Worm (Caenorhabditis elegans) whole organism, L1 larva: ENCODE results near the gene dpy-17.
A peak's percentile ranks its signal among the peaks of the same experiment; 100 is the strongest.

ENCODE experiments used
- C16A3.4 ChIP-seq: fragments of 150-350 bp; optimal IDR thresholded peaks from 2 replicates; lab custom pipeline; 2014; ENCODE audit warnings: missing biosample characterization, missing genetic modification characterization
- aha-1 ChIP-seq: fragments of 150-350 bp; optimal IDR thresholded peaks from 2 replicates; lab custom pipeline; 2014; ENCODE audit warnings: missing biosample characterization, missing genetic modification characterization
- alr-1 ChIP-seq: fragments of 200-800 bp; sonication (Bioruptor generic); optimal IDR thresholded peaks from 2 replicates; lab custom pipeline; 2018; ENCODE audit warnings: borderline replicate concordance, mild to moderate bottlenecking, missing genetic modification characterization, missing compliant biosample characterization
- aly-2 ChIP-seq: fragments of 150-350 bp; optimal IDR thresholded peaks from 2 replicates; lab custom pipeline; 2014; ENCODE audit warnings: missing biosample characterization, missing genetic modification characterization
- ceh-63 ChIP-seq: fragments of 200-800 bp; sonication (Bioruptor generic); optimal IDR thresholded peaks from 2 replicates; lab custom pipeline; 2018; ENCODE audit warnings: mild to moderate bottlenecking, missing genetic modification characterization, missing compliant biosample characterization
- dpl-1 ChIP-seq, 3 experiments: fragments of 150-350 bp in 2 of 3; sonication (generic microtip) in 1 of 3; optimal IDR thresholded peaks; 2 replicates each; lab custom pipeline; 2014 to 2017; ENCODE audit warnings: missing biosample characterization in 3 of 3, missing genetic modification characterization in 3 of 3, missing genetic modification reagents in 3 of 3
- efl-1 ChIP-seq, 4 experiments: fragments of 150-350 bp; optimal IDR thresholded peaks in 3 of 4; peaks in 1 of 4; 1 replicate in 1 of 4; 2 replicates in 3 of 4; lab custom pipeline; 2014; ENCODE audit warnings: missing biosample characterization in 2 of 4, missing genetic modification characterization in 2 of 4, missing genetic modification reagents in 2 of 4
- efl-3 ChIP-seq: fragments of 200-800 bp; sonication (Bioruptor generic); optimal IDR thresholded peaks from 2 replicates; lab custom pipeline; 2018; ENCODE audit warnings: mild to moderate bottlenecking, missing genetic modification characterization, missing compliant biosample characterization
- egl-13 ChIP-seq: sonication (generic microtip); optimal IDR thresholded peaks from 2 replicates; lab custom pipeline; 2016; ENCODE audit warnings: missing genotype, missing genetic modification reagents, missing genetic modification characterization, missing compliant biosample characterization
- egl-27 ChIP-seq, 2 experiments: fragments of 150-350 bp in 1 of 2; sonication (generic microtip); optimal IDR thresholded peaks; 3 replicates each; lab custom pipeline; 2017 to 2018; ENCODE audit warnings: missing biosample characterization in 2 of 2, missing genetic modification characterization in 2 of 2, missing genetic modification reagents in 2 of 2
- elt-2 ChIP-seq: sonication (generic microtip); optimal IDR thresholded peaks from 2 replicates; lab custom pipeline; 2016; ENCODE audit warnings: missing genetic modification characterization, mild to moderate bottlenecking, inconsistent platforms, missing compliant biosample characterization, missing genetic modification reagents
- ets-5 ChIP-seq: fragments of 200-800 bp; sonication (Bioruptor generic); IDR thresholded peaks from 2 replicates; pipeline ENCODE4 v1.3.6; 2022; ENCODE audit warnings: missing genetic modification characterization, missing compliant biosample characterization
- fkh-10 ChIP-seq: sonication (generic microtip); optimal IDR thresholded peaks from 2 replicates; lab custom pipeline; 2017; ENCODE audit warnings: missing biosample characterization, missing genetic modification reagents, missing genetic modification characterization
- fkh-8 ChIP-seq: sonication (generic microtip); optimal IDR thresholded peaks from 2 replicates; lab custom pipeline; 2016; ENCODE audit warnings: mild to moderate bottlenecking, missing genetic modification characterization, missing compliant biosample characterization
- hpl-2 ChIP-seq: fragments of 150-350 bp; optimal IDR thresholded peaks from 2 replicates; lab custom pipeline; 2014; ENCODE audit warnings: missing biosample characterization, missing genetic modification reagents, missing genetic modification characterization
- isw-1 ChIP-seq: fragments of 200-800 bp; sonication (Bioruptor generic); IDR thresholded peaks from 2 replicates; pipeline ENCODE4 v1.3.6; 2022; ENCODE audit warnings: missing genetic modification characterization, missing compliant biosample characterization
- lin-14 ChIP-seq: fragments of 200-800 bp; sonication (Bioruptor generic); optimal IDR thresholded peaks from 2 replicates; lab custom pipeline; 2018; ENCODE audit warnings: mild to moderate bottlenecking, missing genetic modification characterization, moderate library complexity, missing compliant biosample characterization
- lin-35 ChIP-seq, 2 experiments: fragments of 150-350 bp; optimal IDR thresholded peaks; 2 replicates each; lab custom pipeline; 2014; ENCODE audit warnings: missing biosample characterization in 2 of 2, missing genetic modification characterization in 2 of 2, missing genetic modification reagents in 2 of 2
- lir-3 ChIP-seq: sonication (generic microtip); optimal IDR thresholded peaks from 2 replicates; lab custom pipeline; 2016; ENCODE audit warnings: mild to moderate bottlenecking, missing genetic modification characterization, moderate library complexity, missing compliant biosample characterization; ENCODE audit not compliant: poor library complexity
- lsy-2 ChIP-seq, 2 experiments: fragments of 150-350 bp; optimal IDR thresholded peaks; 2 replicates each; lab custom pipeline; 2014; ENCODE audit warnings: missing biosample characterization in 2 of 2, missing genetic modification characterization in 2 of 2
- mdl-1 ChIP-seq, 2 experiments: fragments of 150-350 bp; optimal IDR thresholded peaks; 2 replicates each; lab custom pipeline; 2014 to 2017; ENCODE audit warnings: missing biosample characterization in 2 of 2, missing genetic modification characterization in 2 of 2, inconsistent platforms in 1 of 2
- mef-2 ChIP-seq: fragments of 150-350 bp; optimal IDR thresholded peaks from 2 replicates; lab custom pipeline; 2014; ENCODE audit warnings: missing biosample characterization, missing genetic modification characterization
- nhr-12 ChIP-seq: sonication (generic microtip); optimal IDR thresholded peaks from 2 replicates; lab custom pipeline; 2017; ENCODE audit warnings: missing biosample characterization, missing genetic modification characterization
- nhr-20 ChIP-seq: sonication (generic microtip); optimal IDR thresholded peaks from 2 replicates; lab custom pipeline; 2016; ENCODE audit warnings: mild to moderate bottlenecking, missing genetic modification characterization, missing compliant biosample characterization
- nhr-47 ChIP-seq: sonication (generic microtip); optimal IDR thresholded peaks from 2 replicates; lab custom pipeline; 2016; ENCODE audit warnings: mild to moderate bottlenecking, missing genetic modification characterization, moderate library complexity, missing compliant biosample characterization
- nhr-71 ChIP-seq: sonication (generic microtip); optimal IDR thresholded peaks from 2 replicates; lab custom pipeline; 2016; ENCODE audit warnings: mild to moderate bottlenecking, missing genetic modification characterization, moderate library complexity, missing compliant biosample characterization
- nhr-85 ChIP-seq: sonication (generic microtip); peaks from one replicate; lab custom pipeline; 2016; ENCODE audit warnings: missing genetic modification characterization, inconsistent platforms, missing compliant biosample characterization
- nhr-90 ChIP-seq: sonication (generic microtip); optimal IDR thresholded peaks from 2 replicates; lab custom pipeline; 2016; ENCODE audit warnings: mild to moderate bottlenecking, missing genetic modification characterization, missing compliant biosample characterization; ENCODE audit not compliant: poor library complexity
- rnt-1 ChIP-seq: sonication (generic microtip); optimal IDR thresholded peaks from 2 replicates; lab custom pipeline; 2016; ENCODE audit warnings: mild to moderate bottlenecking, missing genetic modification characterization, moderate library complexity, missing compliant biosample characterization
- skn-1 ChIP-seq: fragments of 150-350 bp; optimal IDR thresholded peaks from 2 replicates; lab custom pipeline; 2014; ENCODE audit warnings: missing biosample characterization, missing genetic modification characterization
- snu-23 ChIP-seq: sonication (generic microtip); optimal IDR thresholded peaks from 2 replicates; lab custom pipeline; 2016; ENCODE audit warnings: missing genetic modification characterization, missing compliant biosample characterization
- sox-4 ChIP-seq: sonication (generic microtip); optimal IDR thresholded peaks from 2 replicates; lab custom pipeline; 2016; ENCODE audit warnings: missing genetic modification characterization, missing compliant biosample characterization
- sptf-1 ChIP-seq: fragments of 150-350 bp; optimal IDR thresholded peaks from 2 replicates; lab custom pipeline; 2014; ENCODE audit warnings: missing biosample characterization, missing genetic modification characterization
- sup-37 ChIP-seq: fragments of 200-800 bp; sonication (Bioruptor generic); optimal IDR thresholded peaks from 2 replicates; lab custom pipeline; 2018; ENCODE audit warnings: mild to moderate bottlenecking, missing genetic modification characterization, missing compliant biosample characterization
- tbx-2 ChIP-seq: sonication (generic microtip); optimal IDR thresholded peaks from 2 replicates; lab custom pipeline; 2016; ENCODE audit warnings: missing genetic modification characterization, missing compliant biosample characterization
- unc-130 ChIP-seq: fragments of 150-350 bp; optimal IDR thresholded peaks from 2 replicates; lab custom pipeline; 2017; ENCODE audit warnings: missing biosample characterization, missing genetic modification characterization, inconsistent platforms
- unc-30 ChIP-seq: sonication (generic microtip); optimal IDR thresholded peaks from 2 replicates; lab custom pipeline; 2017; ENCODE audit warnings: missing biosample characterization, missing genetic modification characterization
- vab-15 ChIP-seq: sonication (generic microtip); optimal IDR thresholded peaks from 2 replicates; lab custom pipeline; 2017; ENCODE audit warnings: missing genotype, mild to moderate bottlenecking, missing genetic modification characterization, missing compliant biosample characterization
- zag-1 ChIP-seq: fragments of 150-350 bp; optimal IDR thresholded peaks from 2 replicates; lab custom pipeline; 2014; ENCODE audit warnings: missing biosample characterization, missing genetic modification characterization
- ztf-4 ChIP-seq: fragments of 150-350 bp; optimal IDR thresholded peaks from 2 replicates; lab custom pipeline; 2014; ENCODE audit warnings: missing biosample characterization, missing genetic modification characterization

dpy-17 gene

DNA sequence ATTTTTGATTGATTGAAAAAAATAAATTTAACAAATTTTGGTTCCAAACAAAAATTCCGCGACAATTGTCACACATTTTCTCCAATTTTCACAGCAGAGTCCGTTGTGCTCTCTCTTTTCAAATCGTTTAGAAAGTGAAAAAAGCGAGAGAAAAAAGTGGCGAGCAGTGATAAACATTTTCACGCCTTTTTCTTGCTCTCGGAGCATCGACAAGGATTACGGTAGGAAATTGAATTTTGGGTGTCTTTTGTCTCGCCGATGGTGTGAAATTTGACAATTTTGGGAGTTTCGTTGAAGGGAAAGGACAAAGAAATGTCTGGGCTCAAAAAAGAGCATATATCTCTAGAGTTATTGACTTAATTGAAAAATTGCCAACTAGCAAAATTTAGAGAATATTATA lies 27.4 kb downstream of the dpy-17 start:
- TF ChIP-seq zag-1 (tag; lab: Kevin White, UChicago) (no peak), efl-1 (optimal IDR thresholded peaks at IDR 0.05; lab: Kevin White, UChicago) (no peak), efl-1 (GFP tag; optimal IDR thresholded peaks at IDR 0.05 in 1 of 2; lab: Kevin White, UChicago) (peak in 1 of 2 experiments; percentile 46), tbx-2 (tag; lab: Kevin White, UChicago) (peak; percentile 76), nhr-12 (no peak), lsy-2 (tag; optimal IDR thresholded peaks at IDR 0.05; lab: Kevin White, UChicago) (peak in 1 of 2 experiments; percentile 60), isw-1 (GFP tag; lab: Robert Waterston, UW) (no peak), rnt-1 (peak; percentile 20)

DNA sequence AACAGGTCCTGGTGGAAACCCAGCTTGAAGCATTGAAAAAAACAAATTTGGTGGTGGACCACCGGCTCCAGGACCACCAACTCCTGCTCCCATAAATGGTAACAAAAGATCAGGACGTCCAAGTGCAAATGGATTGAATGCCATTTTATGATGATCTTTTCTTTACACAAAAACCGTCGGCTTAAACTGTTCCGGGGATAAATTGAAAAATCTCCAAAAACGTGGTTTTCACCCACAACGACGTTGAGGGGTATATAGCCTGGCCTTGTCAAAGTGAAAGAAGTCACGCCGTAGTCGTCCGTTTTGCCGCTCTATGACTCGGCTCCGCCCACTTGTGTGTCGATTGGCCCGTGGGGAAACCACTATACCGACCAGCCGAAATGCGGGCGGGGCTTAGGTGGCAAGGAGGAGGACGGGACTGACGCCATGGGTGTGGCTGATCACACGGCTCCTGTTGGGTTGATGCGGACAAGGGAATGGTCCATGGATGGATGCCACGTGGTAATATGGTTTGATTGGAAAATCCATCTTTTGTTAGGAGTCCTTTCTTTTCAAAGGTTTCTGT lies 29.0 kb downstream of the dpy-17 start, which contains the start of gene tbx-2:
TSS of gene tbx-2 (minus strand) at position 264 of the 565 bp plus-strand sequence.
- TF ChIP-seq mef-2 = no peak
- no peak for TF ChIP-seq lir-3 (tag; lab: Kevin White, UChicago)
- TF ChIP-seq alr-1 (tag; lab: Kevin White, UChicago) = no peak
- no peak for TF ChIP-seq efl-3 (GFP tag; lab: Kevin White, UChicago)
- no peak for TF ChIP-seq unc-130 (tag; lab: Kevin White, UChicago)
- peak; percentile 63 for TF ChIP-seq nhr-85 (tag; lab: Kevin White, UChicago)
- TF ChIP-seq mdl-1 (tag; optimal IDR thresholded peaks at IDR 0.05; lab: Kevin White, UChicago) = peak in 1 of 2 experiments; percentile 9
- TF ChIP-seq sox-4 (tag; lab: Kevin White, UChicago) = no peak
- no peak for TF ChIP-seq efl-1 (optimal IDR thresholded peaks at IDR 0.05; lab: Kevin White, UChicago)
- TF ChIP-seq efl-1 (GFP tag; optimal IDR thresholded peaks at IDR 0.05 in 1 of 2; lab: Kevin White, UChicago) = peak in 1 of 2 experiments; percentile 90
- TF ChIP-seq nhr-20 (tag; lab: Kevin White, UChicago) = peak; percentile 9
- TF ChIP-seq C16A3.4 (tag; lab: Kevin White, UChicago) = no peak
- peak; percentile 23 for TF ChIP-seq lin-14 (GFP tag; lab: Kevin White, UChicago)
- TF ChIP-seq nhr-71 (tag; lab: Kevin White, UChicago) = peak; percentile 37
- TF ChIP-seq skn-1 = no peak
- TF ChIP-seq nhr-90 = no peak
- peak; percentile 13 for TF ChIP-seq nhr-47 (tag; lab: Kevin White, UChicago)
- TF ChIP-seq lsy-2 (tag; optimal IDR thresholded peaks at IDR 0.05; lab: Kevin White, UChicago) = peak in 1 of 2 experiments; percentile 48
- no peak for TF ChIP-seq sup-37 (GFP tag; lab: Kevin White, UChicago)
- no peak for TF ChIP-seq fkh-8 (tag; lab: Kevin White, UChicago)
- TF ChIP-seq rnt-1 = peak; percentile 27
- peak; percentile 99 for TF ChIP-seq tbx-2 (tag; lab: Kevin White, UChicago)
- peak; percentile 19 for TF ChIP-seq snu-23 (GFP tag; lab: Kevin White, UChicago)

DNA sequence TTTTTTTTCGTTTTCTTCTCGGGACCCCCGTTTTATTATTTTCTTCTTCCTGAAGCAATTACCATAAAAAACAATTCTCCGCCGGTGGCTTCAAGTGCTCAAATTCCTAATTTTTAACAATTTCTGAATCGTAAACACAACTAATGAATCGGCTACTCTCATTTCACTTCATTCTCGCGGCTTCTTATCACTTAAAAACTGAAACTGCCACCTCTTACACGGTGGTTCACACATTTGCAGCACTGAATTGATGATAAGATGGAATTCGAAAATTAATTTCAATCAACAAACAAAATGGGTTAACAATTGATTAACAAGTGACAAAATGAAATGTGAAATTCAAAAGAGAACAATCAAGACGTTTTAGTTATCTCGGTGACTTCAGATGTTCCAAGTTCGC lies 30.0 kb downstream of the dpy-17 start:
- TF ChIP-seq egl-13 (tag; lab: Kevin White, UChicago) = no peak
- TF ChIP-seq C16A3.4 (tag; lab: Kevin White, UChicago) = no peak
- TF ChIP-seq elt-2 (tag; lab: Kevin White, UChicago) = peak; percentile 13
- TF ChIP-seq sptf-1 (tag; lab: Kevin White, UChicago) = no peak
- no peak for TF ChIP-seq mef-2
- no peak for TF ChIP-seq sup-37 (GFP tag; lab: Kevin White, UChicago)
- TF ChIP-seq rnt-1 = no peak
- no peak for TF ChIP-seq fkh-8 (tag; lab: Kevin White, UChicago)
- peak; percentile 35 for TF ChIP-seq nhr-85 (tag; lab: Kevin White, UChicago)
- TF ChIP-seq mdl-1 (tag; optimal IDR thresholded peaks at IDR 0.05; lab: Kevin White, UChicago) = no peak
- TF ChIP-seq lin-35 (GFP tag; optimal IDR thresholded peaks at IDR 0.05; lab: Kevin White, UChicago) = no peak
- TF ChIP-seq efl-1 (optimal IDR thresholded peaks at IDR 0.05; lab: Kevin White, UChicago) = no peak
- TF ChIP-seq efl-1 (GFP tag; optimal IDR thresholded peaks at IDR 0.05 in 1 of 2; lab: Kevin White, UChicago) = peak in 1 of 2 experiments; percentile 59
- no peak for TF ChIP-seq ceh-63 (GFP tag; lab: Kevin White, UChicago)
- no peak for TF ChIP-seq unc-30 (tag; lab: Kevin White, UChicago)
- TF ChIP-seq vab-15 (tag; lab: Kevin White, UChicago) = no peak
- no peak for TF ChIP-seq aha-1 (tag; lab: Kevin White, UChicago)
- peak; percentile 19 for TF ChIP-seq tbx-2 (tag; lab: Kevin White, UChicago)
- no peak for TF ChIP-seq fkh-10 (GFP tag; lab: Kevin White, UChicago)
- TF ChIP-seq ets-5 = no peak
- TF ChIP-seq efl-3 (GFP tag; lab: Kevin White, UChicago) = no peak
- TF ChIP-seq dpl-1 (GFP tag; optimal IDR thresholded peaks at IDR 0.05; lab: Kevin White, UChicago) = no peak
- TF ChIP-seq hpl-2 = no peak
- no peak for TF ChIP-seq egl-27 (tag; optimal IDR thresholded peaks at IDR 0.05; lab: Kevin White, UChicago)
- no peak for TF ChIP-seq aly-2 (tag; lab: Kevin White, UChicago)
- no peak for TF ChIP-seq ztf-4 (tag; lab: Kevin White, UChicago)
- no peak for TF ChIP-seq lin-14 (GFP tag; lab: Kevin White, UChicago)
- no peak for TF ChIP-seq sox-4 (tag; lab: Kevin White, UChicago)
- TF ChIP-seq lsy-2 (tag; optimal IDR thresholded peaks at IDR 0.05; lab: Kevin White, UChicago) = no peak
